Worm (Caenorhabditis elegans): ENCODE results near the gene ttr-50.

The ttr-50 gene

DNA sequence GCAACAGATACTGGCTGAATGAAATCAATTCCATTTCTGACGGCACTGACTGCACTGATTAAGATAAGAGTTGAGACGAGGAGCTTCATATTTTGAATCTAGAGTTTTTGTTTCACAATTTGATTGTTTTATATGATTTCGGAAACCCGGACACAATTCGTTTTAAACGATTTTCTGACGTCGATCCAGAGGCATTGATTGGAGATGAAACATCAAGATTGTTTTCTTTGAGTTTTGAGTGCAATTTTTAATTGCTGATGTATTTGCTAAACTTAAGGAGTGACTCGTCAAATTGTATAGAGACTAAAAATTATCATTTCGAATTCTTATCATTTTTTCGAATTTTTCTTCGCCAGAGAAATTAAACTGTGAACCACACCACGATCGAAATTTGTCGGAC is 13.0 kb downstream of the ttr-50 start, which contains the start of gene lys-6:
TSS of gene lys-6 (minus strand) at position 101 of the 400 bp plus-strand sequence.
- TF ChIP-seq pha-4 (tag; optimal IDR thresholded peaks at IDR 0.05) = no peak
- no peak for TF ChIP-seq mab-5 (tag; optimal IDR thresholded peaks at IDR 0.05)
- no peak for TF ChIP-seq nhr-237 (tag; optimal IDR thresholded peaks at IDR 0.05)
- no peak for TF ChIP-seq ceh-43 (GFP tag; optimal IDR thresholded peaks at IDR 0.05)
- no peak for TF ChIP-seq hlh-1 (tag; optimal IDR thresholded peaks at IDR 0.05)
- no peak for TF ChIP-seq sptf-1 (tag; optimal IDR thresholded peaks at IDR 0.05)
- TF ChIP-seq unc-39 (tag; optimal IDR thresholded peaks at IDR 0.05) = no peak
- no peak for TF ChIP-seq bed-3 (GFP tag; optimal IDR thresholded peaks at IDR 0.05)
- no peak for TF ChIP-seq lin-32 (GFP tag; optimal IDR thresholded peaks at IDR 0.05)
- TF ChIP-seq unc-62 (GFP tag; optimal IDR thresholded peaks at IDR 0.05) = no peak
- TF ChIP-seq snpc-4 (tag; optimal IDR thresholded peaks at IDR 0.05) = no peak
- no peak for TF ChIP-seq unc-120 (tag; optimal IDR thresholded peaks at IDR 0.05; ENCODE audit: poor library complexity, severe bottlenecking)
- TF ChIP-seq M03D4.4 (tag; optimal IDR thresholded peaks at IDR 0.05) = no peak
- no peak for TF ChIP-seq ceh-83 (GFP tag; optimal IDR thresholded peaks at IDR 0.05)
- no peak for TF ChIP-seq ztf-11 (tag; optimal IDR thresholded peaks at IDR 0.05)
- no peak for TF ChIP-seq nhr-28 (tag; optimal IDR thresholded peaks at IDR 0.05)
- TF ChIP-seq sem-2 (GFP tag; optimal IDR thresholded peaks at IDR 0.05) = no peak

DNA sequence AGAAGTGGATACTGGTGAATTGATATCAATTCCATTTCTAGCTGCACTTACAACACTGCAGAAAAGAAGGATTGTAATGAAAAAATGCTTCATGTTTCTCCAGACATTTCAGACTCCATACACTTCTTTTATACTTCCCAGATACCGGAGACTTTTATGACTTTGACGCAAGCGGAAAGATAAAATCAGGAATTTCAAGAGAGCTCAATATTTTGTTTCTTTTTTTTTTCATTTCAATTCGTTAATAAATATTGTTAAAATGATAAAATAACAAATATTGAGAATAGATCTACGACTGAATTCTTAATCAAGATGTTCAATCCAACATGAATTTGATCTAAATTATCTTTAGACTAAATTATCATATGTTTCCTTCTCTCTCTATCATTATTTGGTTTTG is 15.3 kb downstream of the ttr-50 start, which contains the start of gene lys-5:
TSS of gene lys-5 (minus strand) at position 101 of the 400 bp plus-strand sequence.
- TF ChIP-seq lsy-2 (tag; optimal IDR thresholded peaks at IDR 0.05) (no peak), nhr-2 (tag; optimal IDR thresholded peaks at IDR 0.05) (no peak), zip-8 (tag; optimal IDR thresholded peaks at IDR 0.05) (no peak), bed-3 (GFP tag; optimal IDR thresholded peaks at IDR 0.05) (no peak), ham-2 (GFP tag; optimal IDR thresholded peaks at IDR 0.05) (no peak), snpc-4 (tag; optimal IDR thresholded peaks at IDR 0.05) (no peak), sem-2 (GFP tag; optimal IDR thresholded peaks at IDR 0.05) (no peak)

DNA sequence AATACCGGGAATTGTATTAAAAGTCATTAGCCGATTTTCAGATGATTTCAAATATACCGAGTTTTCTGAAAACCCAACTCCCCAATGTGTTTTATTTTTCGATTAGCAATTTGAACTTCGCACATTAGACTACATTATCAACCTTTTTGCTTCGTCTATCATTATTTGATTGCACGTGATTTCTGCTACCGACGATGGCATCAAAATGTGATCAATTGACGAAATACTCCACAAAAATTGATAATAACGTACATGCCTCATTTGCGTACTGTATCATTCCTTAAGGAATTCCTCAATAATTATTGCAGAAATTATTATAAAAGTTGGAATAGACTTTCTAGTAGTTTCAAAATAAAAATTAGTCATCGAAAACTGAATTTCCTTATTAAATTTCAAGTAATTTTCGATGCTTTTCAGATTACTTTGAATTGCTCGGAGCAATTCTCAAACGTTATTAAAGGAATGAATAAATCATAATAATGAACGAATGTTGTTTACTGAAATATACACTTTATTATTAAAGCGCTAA is 17.0 kb downstream of the ttr-50 start:
- TF ChIP-seq blmp-1 (tag; optimal IDR thresholded peaks at IDR 0.05) (no peak), unc-62 (GFP tag; optimal IDR thresholded peaks at IDR 0.05) (no peak), tbx-8 (GFP tag; optimal IDR thresholded peaks at IDR 0.05) (no peak), M03D4.4 (tag; optimal IDR thresholded peaks at IDR 0.05) (no peak), unc-39 (tag; optimal IDR thresholded peaks at IDR 0.05) (no peak), lin-13 (tag; optimal IDR thresholded peaks at IDR 0.05) (no peak), flh-1 (GFP tag; optimal IDR thresholded peaks at IDR 0.05) (no peak), nhr-76 (tag; optimal IDR thresholded peaks at IDR 0.05) (no peak)

DNA sequence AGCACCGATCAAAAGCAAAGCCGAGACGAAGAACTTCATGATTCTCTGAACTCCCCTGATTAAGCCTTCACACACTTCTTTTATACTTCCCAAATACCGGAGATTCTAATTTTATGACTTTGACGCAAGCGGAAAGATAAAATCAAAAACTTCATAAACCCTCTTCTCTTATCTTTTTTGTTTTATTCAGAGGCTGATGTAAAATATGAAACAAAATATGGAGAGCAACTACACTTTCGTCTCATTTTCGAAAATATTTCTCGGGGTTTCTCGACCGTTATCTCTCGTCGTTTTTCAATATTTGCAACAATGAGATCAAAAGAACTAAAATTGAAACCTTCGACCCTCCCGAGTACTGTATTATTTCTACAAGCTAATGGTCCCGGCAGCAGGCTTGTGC is 17.8 kb downstream of the ttr-50 start, which contains the start of gene lys-4:
TSS of gene lys-4 (minus strand) at position 115 of the 400 bp plus-strand sequence.
- TF ChIP-seq nhr-237 (tag; optimal IDR thresholded peaks at IDR 0.05) (no peak), M03D4.4 (tag; optimal IDR thresholded peaks at IDR 0.05) (no peak), nhr-12 (tag; optimal IDR thresholded peaks at IDR 0.05) (no peak), flh-1 (GFP tag; optimal IDR thresholded peaks at IDR 0.05) (no peak), snpc-4 (tag; optimal IDR thresholded peaks at IDR 0.05) (no peak), unc-62 (GFP tag; optimal IDR thresholded peaks at IDR 0.05) (no peak)

DNA sequence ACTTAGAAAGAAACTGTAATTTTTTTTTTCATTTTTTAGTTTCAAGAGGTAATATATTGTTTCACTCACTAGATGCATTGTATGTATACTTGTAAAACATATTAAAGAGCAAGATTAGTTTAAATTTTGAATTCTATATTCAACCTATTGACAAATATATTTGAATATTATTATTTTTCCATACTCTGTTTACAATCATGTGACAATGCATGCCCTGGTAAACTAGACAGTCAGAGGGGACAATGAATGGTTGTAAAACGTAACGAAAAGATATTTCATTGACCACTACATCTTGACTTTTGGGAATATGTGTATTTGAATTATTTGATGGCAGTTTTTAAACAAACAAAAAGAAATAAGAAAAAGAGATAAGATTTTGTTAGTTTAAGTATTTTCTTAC is 18.5 kb downstream of the ttr-50 start:
- no peak for TF ChIP-seq M03D4.4 (tag; optimal IDR thresholded peaks at IDR 0.05)
- TF ChIP-seq nhr-12 (tag; optimal IDR thresholded peaks at IDR 0.05) = no peak
- no peak for TF ChIP-seq elt-1 (tag; optimal IDR thresholded peaks at IDR 0.05; ENCODE audit: borderline replicate concordance, insufficient read depth)
- no peak for TF ChIP-seq unc-39 (tag; optimal IDR thresholded peaks at IDR 0.05)
- no peak for TF ChIP-seq unc-62 (GFP tag; optimal IDR thresholded peaks at IDR 0.05)
- no peak for TF ChIP-seq sem-2 (GFP tag; optimal IDR thresholded peaks at IDR 0.05)
- no peak for TF ChIP-seq tbx-8 (GFP tag; optimal IDR thresholded peaks at IDR 0.05)
- TF ChIP-seq nhr-2 (tag; optimal IDR thresholded peaks at IDR 0.05) = no peak
- no peak for TF ChIP-seq drap-1 (GFP tag; optimal IDR thresholded peaks at IDR 0.05)

DNA sequence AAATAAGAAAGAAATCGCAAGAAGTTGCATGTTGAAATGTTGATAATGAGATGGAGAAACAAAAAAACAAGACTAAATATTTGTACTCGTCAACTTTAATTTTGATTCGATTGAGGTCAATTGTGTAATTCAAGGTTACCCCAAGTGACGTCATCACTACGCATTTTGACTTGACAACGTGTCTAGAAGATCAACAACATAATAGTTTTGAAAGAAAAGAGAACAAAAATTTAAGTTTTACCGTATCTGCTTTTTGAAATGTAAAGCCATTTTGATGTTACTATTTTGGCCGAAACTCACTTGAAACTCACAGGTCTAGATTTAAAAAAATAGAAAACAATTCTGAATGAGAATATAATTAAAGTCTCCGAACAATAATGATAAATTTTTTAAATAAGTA is 19.9 kb downstream of the ttr-50 start, which contains the start of gene dsl-5:
TSS of gene dsl-5 (minus strand) at position 101 of the 400 bp plus-strand sequence.
- no peak for TF ChIP-seq pha-4 (tag; optimal IDR thresholded peaks at IDR 0.05)
- TF ChIP-seq zip-8 (tag; optimal IDR thresholded peaks at IDR 0.05) = peak; percentile 15
